Worm (Caenorhabditis elegans): ENCODE data around the gene wht-5.
"Not testable (repeated sequence)": the region's sequence is repeated elsewhere in the genome, so short reads cannot be mapped to it uniquely, and the experiment has no call there.

Gene wht-5

ce11 chrIV:12311597-12311996 is 25.8 kb upstream of the wht-5 start, which contains the start of gene oac-58:
Gene oac-58, minus strand, starts transcription at chrIV:12311697.
- TF ChIP-seq tab-1 (GFP tag; IDR thresholded peaks at IDR 0.05) (no peak), ztf-29 (GFP tag; IDR thresholded peaks at IDR 0.05) (no peak), T22C8.4 (GFP tag; IDR thresholded peaks at IDR 0.05) (no peak), cog-1 (tag; optimal IDR thresholded peaks at IDR 0.05) (no peak), ref-1 (GFP tag; conservative IDR thresholded peaks at IDR 0.05) (no peak), ztf-23 (GFP tag; IDR thresholded peaks at IDR 0.05) (no peak), klf-2 (GFP tag; conservative IDR thresholded peaks at IDR 0.05) (no peak), med-1 (GFP tag; optimal IDR thresholded peaks at IDR 0.05; ENCODE audit: insufficient read depth) (no peak), flt-1 (GFP tag; IDR thresholded peaks at IDR 0.05) (no peak)

ce11 chrIV:12326932-12327331 is 10.4 kb upstream of the wht-5 start, which contains the start of gene F19B6.3:
Gene F19B6.3, plus strand, starts transcription at chrIV:12327232.
- not testable (repeated sequence) for TF ChIP-seq med-1 (GFP tag; optimal IDR thresholded peaks at IDR 0.05; ENCODE audit: insufficient read depth); ztf-23 (GFP tag; IDR thresholded peaks at IDR 0.05); T22C8.4 (GFP tag; IDR thresholded peaks at IDR 0.05)

- TF ChIP-seq ref-1 (GFP tag; conservative IDR thresholded peaks at IDR 0.05) (no peak), ztf-23 (GFP tag; IDR thresholded peaks at IDR 0.05) (no peak), ztf-29 (GFP tag; IDR thresholded peaks at IDR 0.05) (no peak), cog-1 (tag; optimal IDR thresholded peaks at IDR 0.05) (no peak), T22C8.4 (GFP tag; IDR thresholded peaks at IDR 0.05) (no peak), klf-2 (GFP tag; conservative IDR thresholded peaks at IDR 0.05) (no peak), tab-1 (GFP tag; IDR thresholded peaks at IDR 0.05) (no peak), flt-1 (GFP tag; IDR thresholded peaks at IDR 0.05) (no peak), med-1 (GFP tag; optimal IDR thresholded peaks at IDR 0.05; ENCODE audit: insufficient read depth) (no peak)
Observed at ce11 chrIV:12330840-12331359, 6.5 kb upstream of the wht-5 start, which contains the start of gene ufd-1. Gene ufd-1, minus strand, starts transcription at chrIV:12330890.

ce11 chrIV:12334142-12334541 is 3.2 kb upstream of the wht-5 start:
- TF ChIP-seq ztf-23 (GFP tag; IDR thresholded peaks at IDR 0.05) (no peak), med-1 (GFP tag; optimal IDR thresholded peaks at IDR 0.05; ENCODE audit: insufficient read depth) (no peak), klf-2 (GFP tag; conservative IDR thresholded peaks at IDR 0.05) (no peak)

ce11 chrIV:12334708-12335107 is 2.7 kb upstream of the wht-5 start:
- TF ChIP-seq flt-1 (GFP tag; IDR thresholded peaks at IDR 0.05): no peak
- TF ChIP-seq klf-2 (GFP tag; conservative IDR thresholded peaks at IDR 0.05): no peak
- TF ChIP-seq ztf-23 (GFP tag; IDR thresholded peaks at IDR 0.05): no peak
- no peak for TF ChIP-seq med-1 (GFP tag; optimal IDR thresholded peaks at IDR 0.05; ENCODE audit: insufficient read depth)

- no peak for TF ChIP-seq klf-2 (GFP tag; conservative IDR thresholded peaks at IDR 0.05)
- TF ChIP-seq ztf-29 (GFP tag; IDR thresholded peaks at IDR 0.05): no peak
- TF ChIP-seq ztf-23 (GFP tag; IDR thresholded peaks at IDR 0.05): no peak
- no peak for TF ChIP-seq tab-1 (GFP tag; IDR thresholded peaks at IDR 0.05)
- no peak for TF ChIP-seq med-1 (GFP tag; optimal IDR thresholded peaks at IDR 0.05; ENCODE audit: insufficient read depth)
- no peak for TF ChIP-seq flt-1 (GFP tag; IDR thresholded peaks at IDR 0.05)
- no peak for TF ChIP-seq T22C8.4 (GFP tag; IDR thresholded peaks at IDR 0.05)
- TF ChIP-seq cog-1 (tag; optimal IDR thresholded peaks at IDR 0.05): no peak
- TF ChIP-seq ref-1 (GFP tag; conservative IDR thresholded peaks at IDR 0.05): no peak
Observed at ce11 chrIV:12335248-12335647, 2.1 kb upstream of the wht-5 start.

- TF ChIP-seq klf-2 (GFP tag; conservative IDR thresholded peaks at IDR 0.05): no peak
- no peak for TF ChIP-seq ref-1 (GFP tag; conservative IDR thresholded peaks at IDR 0.05)
- TF ChIP-seq cog-1 (tag; optimal IDR thresholded peaks at IDR 0.05): no peak
- no peak for TF ChIP-seq ztf-29 (GFP tag; IDR thresholded peaks at IDR 0.05)
- TF ChIP-seq ztf-23 (GFP tag; IDR thresholded peaks at IDR 0.05): no peak
- no peak for TF ChIP-seq T22C8.4 (GFP tag; IDR thresholded peaks at IDR 0.05)
- TF ChIP-seq flt-1 (GFP tag; IDR thresholded peaks at IDR 0.05): no peak
- TF ChIP-seq tab-1 (GFP tag; IDR thresholded peaks at IDR 0.05): no peak
- TF ChIP-seq med-1 (GFP tag; optimal IDR thresholded peaks at IDR 0.05; ENCODE audit: insufficient read depth): no peak
Observed at ce11 chrIV:12335798-12336197, 1.6 kb upstream of the wht-5 start, which contains the start of gene F19B6.1. Gene F19B6.1, minus strand, starts transcription at chrIV:12336075.

ce11 chrIV:12340885-12341284 is 3.5 kb downstream of the wht-5 start:
- TF ChIP-seq med-1 (GFP tag; optimal IDR thresholded peaks at IDR 0.05; ENCODE audit: insufficient read depth): no peak
- no peak for TF ChIP-seq ztf-23 (GFP tag; IDR thresholded peaks at IDR 0.05)
- no peak for TF ChIP-seq tab-1 (GFP tag; IDR thresholded peaks at IDR 0.05)
- TF ChIP-seq ref-1 (GFP tag; conservative IDR thresholded peaks at IDR 0.05): no peak
- TF ChIP-seq ztf-29 (GFP tag; IDR thresholded peaks at IDR 0.05): no peak
- no peak for TF ChIP-seq cog-1 (tag; optimal IDR thresholded peaks at IDR 0.05)
- no peak for TF ChIP-seq klf-2 (GFP tag; conservative IDR thresholded peaks at IDR 0.05)
- TF ChIP-seq T22C8.4 (GFP tag; IDR thresholded peaks at IDR 0.05): no peak
- TF ChIP-seq flt-1 (GFP tag; IDR thresholded peaks at IDR 0.05): no peak

- TF ChIP-seq ztf-23 (GFP tag; IDR thresholded peaks at IDR 0.05) (no peak), flt-1 (GFP tag; IDR thresholded peaks at IDR 0.05) (no peak), tab-1 (GFP tag; IDR thresholded peaks at IDR 0.05) (no peak), klf-2 (GFP tag; conservative IDR thresholded peaks at IDR 0.05) (no peak), ztf-29 (GFP tag; IDR thresholded peaks at IDR 0.05) (no peak), med-1 (GFP tag; optimal IDR thresholded peaks at IDR 0.05; ENCODE audit: insufficient read depth) (no peak), T22C8.4 (GFP tag; IDR thresholded peaks at IDR 0.05) (no peak), ref-1 (GFP tag; conservative IDR thresholded peaks at IDR 0.05) (no peak), cog-1 (tag; optimal IDR thresholded peaks at IDR 0.05) (no peak)
Observed at ce11 chrIV:12349639-12350038, 12.3 kb downstream of the wht-5 start, which contains the start of gene best-22. Gene best-22, plus strand, starts transcription at chrIV:12349939.

ce11 chrIV:12350235-12350634 is 12.9 kb downstream of the wht-5 start:
- TF ChIP-seq flt-1 (GFP tag; IDR thresholded peaks at IDR 0.05): no peak
- no peak for TF ChIP-seq klf-2 (GFP tag; conservative IDR thresholded peaks at IDR 0.05)
- TF ChIP-seq cog-1 (tag; optimal IDR thresholded peaks at IDR 0.05): no peak
- TF ChIP-seq ztf-23 (GFP tag; IDR thresholded peaks at IDR 0.05): no peak
- no peak for TF ChIP-seq T22C8.4 (GFP tag; IDR thresholded peaks at IDR 0.05)
- no peak for TF ChIP-seq ztf-29 (GFP tag; IDR thresholded peaks at IDR 0.05)
- no peak for TF ChIP-seq tab-1 (GFP tag; IDR thresholded peaks at IDR 0.05)
- no peak for TF ChIP-seq med-1 (GFP tag; optimal IDR thresholded peaks at IDR 0.05; ENCODE audit: insufficient read depth)
- no peak for TF ChIP-seq ref-1 (GFP tag; conservative IDR thresholded peaks at IDR 0.05)

Data from whole organism, midembryonic.